Worm (Caenorhabditis elegans): ENCODE measurements around the gene F46C5.7.

- TF ChIP-seq unc-39 (tag; optimal IDR thresholded peaks at IDR 0.05) (no peak), unc-62 (GFP tag; optimal IDR thresholded peaks at IDR 0.05) (no peak)
Observed at ce11 chrII:8857074-8857473, 17.9 kb downstream of the F46C5.7 start.
